Worm (Caenorhabditis elegans): ENCODE data around the gene F58A6.1.
A peak's percentile ranks its signal among the peaks of the same experiment; 100 is the strongest.

F58A6.1 gene

DNA sequence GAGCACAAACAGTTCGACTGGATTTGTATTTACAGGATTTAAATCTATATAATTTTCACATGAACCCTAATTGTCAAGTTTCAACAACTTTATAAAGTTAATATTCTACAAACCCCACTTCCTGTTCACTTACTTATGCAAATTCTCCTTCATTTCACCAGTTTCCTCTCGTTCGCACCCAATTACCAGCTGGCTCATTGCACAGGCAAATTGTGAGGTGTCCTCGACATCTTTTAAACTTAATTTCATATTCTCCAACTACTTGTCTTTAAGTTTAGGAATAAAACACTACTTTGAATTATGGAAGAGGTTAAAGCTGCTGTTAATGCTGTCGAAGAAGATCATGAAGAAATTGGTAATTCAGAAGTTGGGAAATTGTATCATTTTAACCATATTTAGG, 29.7 kb downstream of the F58A6.1 start, which contains the start of gene C27D6.1:
TSS of gene C27D6.1 (plus strand) at position 301 of the 400 bp plus-strand sequence.
- TF ChIP-seq lsy-2 (tag; optimal IDR thresholded peaks at IDR 0.05) (no peak), snu-23 (GFP tag; optimal IDR thresholded peaks at IDR 0.05) (no peak), fkh-10 (GFP tag; optimal IDR thresholded peaks at IDR 0.05) (no peak), efl-3 (GFP tag; optimal IDR thresholded peaks at IDR 0.05) (no peak), nhr-28 (tag; optimal IDR thresholded peaks at IDR 0.05) (no peak)

DNA sequence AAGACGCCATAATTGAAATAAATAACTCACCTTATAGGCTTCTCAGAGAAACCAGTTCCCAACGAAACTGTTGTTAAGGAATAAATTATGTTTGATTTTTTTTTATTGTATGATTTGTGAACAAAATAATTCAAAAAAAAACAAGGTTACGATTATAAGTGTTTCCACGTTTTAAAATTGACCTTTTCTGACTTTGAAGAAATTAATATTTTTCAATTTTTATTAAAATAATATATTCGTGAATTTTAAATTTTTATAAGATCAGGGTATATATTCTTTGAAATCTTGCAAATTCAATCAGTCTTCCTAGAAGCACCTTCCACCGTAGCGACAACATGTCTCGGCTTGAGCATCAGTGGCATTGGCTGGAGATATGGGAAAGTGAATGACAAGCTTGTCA, 31.7 kb downstream of the F58A6.1 start, which contains the start of gene C27D6.3:
TSS of gene C27D6.3 (minus strand) at position 101 of the 400 bp plus-strand sequence.
- TF ChIP-seq ceh-82 (tag; optimal IDR thresholded peaks at IDR 0.05) (no peak), elt-3 (tag; optimal IDR thresholded peaks at IDR 0.05) (no peak), sptf-1 (tag; optimal IDR thresholded peaks at IDR 0.05) (no peak), zag-1 (tag; optimal IDR thresholded peaks at IDR 0.05) (no peak), nhr-19 (GFP tag; conservative IDR thresholded peaks at IDR 0.05) (no peak), pqm-1 (tag; optimal IDR thresholded peaks at IDR 0.05) (no peak), nhr-20 (tag; optimal IDR thresholded peaks at IDR 0.05) (no peak), nhr-77 (tag; optimal IDR thresholded peaks at IDR 0.05) (no peak), efl-1 (optimal IDR thresholded peaks at IDR 0.05) (no peak), efl-1 (GFP tag; optimal IDR thresholded peaks at IDR 0.05 in 1 of 2) (no peak), ceh-8 (GFP tag; optimal IDR thresholded peaks at IDR 0.05) (no peak), C04F5.9 (tag; optimal IDR thresholded peaks at IDR 0.05) (no peak), rnt-1 (tag; optimal IDR thresholded peaks at IDR 0.05) (no peak), nhr-237 (tag; optimal IDR thresholded peaks at IDR 0.05) (no peak)

DNA sequence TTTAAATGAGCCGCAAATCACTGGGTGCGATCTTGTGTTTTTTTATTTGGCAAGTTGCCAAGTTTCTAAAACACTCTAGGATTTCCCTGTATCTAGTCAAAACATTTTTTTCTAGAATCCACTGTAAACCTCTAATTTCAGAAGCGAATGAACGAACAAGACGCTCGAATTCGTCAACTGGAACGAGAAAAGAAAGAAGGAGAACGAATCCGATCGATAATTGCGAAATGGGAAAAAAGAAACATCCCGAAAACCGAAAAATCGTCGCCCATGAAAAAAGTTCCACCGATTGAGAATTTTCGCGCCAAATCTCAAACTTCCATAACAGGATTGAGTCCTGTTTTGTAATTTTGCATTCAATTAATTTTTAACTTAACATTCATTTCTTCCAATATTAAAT, 34.2 kb downstream of the F58A6.1 start:
- TF ChIP-seq snu-23 (GFP tag; optimal IDR thresholded peaks at IDR 0.05) (no peak), Y116A8C.19 (tag; optimal IDR thresholded peaks at IDR 0.05; ENCODE audit: borderline replicate concordance) (no peak), grh-1 (GFP tag; IDR thresholded peaks at IDR 0.05) (no peak), egl-13 (tag; optimal IDR thresholded peaks at IDR 0.05) (no peak), lin-15B (tag; optimal IDR thresholded peaks at IDR 0.05) (no peak), nhr-76 (tag; optimal IDR thresholded peaks at IDR 0.05) (no peak), hlh-17 (GFP tag; optimal IDR thresholded peaks at IDR 0.05; ENCODE audit: borderline replicate concordance) (no peak), nhr-20 (tag; optimal IDR thresholded peaks at IDR 0.05) (no peak), lin-14 (GFP tag; optimal IDR thresholded peaks at IDR 0.05) (no peak)

DNA sequence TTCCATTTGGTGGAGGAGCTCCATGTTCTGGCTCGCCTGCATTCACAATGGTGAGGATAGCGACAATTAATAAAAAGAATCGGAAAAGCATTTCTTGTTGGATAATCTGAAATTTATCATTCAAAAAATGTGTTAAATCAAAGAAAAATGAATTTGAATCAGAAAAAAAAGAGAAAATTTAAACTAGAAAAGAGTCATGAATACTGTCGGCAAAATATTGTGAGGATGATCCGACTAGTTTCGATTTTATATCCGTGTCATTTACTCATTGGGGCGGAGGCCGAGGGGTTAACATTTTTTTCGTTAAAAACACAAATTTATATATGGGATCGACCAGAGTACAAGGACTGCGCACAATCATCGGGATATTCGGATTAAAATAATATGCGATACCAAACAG, 35.2 kb downstream of the F58A6.1 start, which contains the start of gene C27D6.12:
TSS of gene C27D6.12 (minus strand) at position 101 of the 400 bp plus-strand sequence.
- no peak for TF ChIP-seq lir-3 (tag; optimal IDR thresholded peaks at IDR 0.05; ENCODE audit: poor library complexity)
- TF ChIP-seq unc-98 (GFP tag; IDR thresholded peaks at IDR 0.05) = no peak
- no peak for TF ChIP-seq efl-1 (optimal IDR thresholded peaks at IDR 0.05)
- TF ChIP-seq efl-1 (GFP tag; optimal IDR thresholded peaks at IDR 0.05 in 1 of 2) = no peak
- no peak for TF ChIP-seq Y116A8C.19 (tag; optimal IDR thresholded peaks at IDR 0.05; ENCODE audit: borderline replicate concordance)
- no peak for TF ChIP-seq F16B12.6 (tag; optimal IDR thresholded peaks at IDR 0.05)
- TF ChIP-seq xbp-1 (tag; optimal IDR thresholded peaks at IDR 0.05) = no peak
- TF ChIP-seq ceh-88 (GFP tag; IDR thresholded peaks at IDR 0.05) = no peak
- TF ChIP-seq ceh-8 (GFP tag; optimal IDR thresholded peaks at IDR 0.05) = no peak
- TF ChIP-seq ceh-90 (tag; optimal IDR thresholded peaks at IDR 0.05) = no peak
- TF ChIP-seq nhr-28 (tag; optimal IDR thresholded peaks at IDR 0.05) = no peak
- TF ChIP-seq irx-1 (tag; optimal IDR thresholded peaks at IDR 0.05) = no peak

DNA sequence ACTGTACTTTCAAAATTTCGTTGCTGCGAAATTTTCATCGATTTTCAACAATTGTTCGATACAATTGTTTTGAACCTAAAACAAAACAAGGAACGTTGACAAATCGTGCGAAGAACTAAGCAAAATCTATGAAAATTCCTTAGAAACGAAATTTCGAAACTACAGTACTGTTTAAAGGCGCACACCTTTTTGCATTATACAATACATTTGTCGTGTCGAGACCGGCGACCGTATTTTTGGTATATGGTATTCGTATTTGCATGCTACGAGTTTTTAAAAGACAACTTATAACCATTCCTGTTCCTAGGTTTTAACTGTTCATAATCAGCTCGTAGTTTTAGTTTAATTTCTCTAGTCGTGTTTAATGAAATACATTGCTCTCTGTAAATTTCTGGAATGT, 35.9 kb downstream of the F58A6.1 start:
- TF ChIP-seq zip-4 (GFP tag; optimal IDR thresholded peaks at IDR 0.05) = peak; percentile 7
- TF ChIP-seq snu-23 (GFP tag; optimal IDR thresholded peaks at IDR 0.05) = no peak
- no peak for TF ChIP-seq hpl-2 (GFP tag; optimal IDR thresholded peaks at IDR 0.05)
- TF ChIP-seq ceh-63 (GFP tag; optimal IDR thresholded peaks at IDR 0.05) = no peak
- no peak for TF ChIP-seq ets-5 (GFP tag; IDR thresholded peaks at IDR 0.05)
- TF ChIP-seq ztf-4 (tag; optimal IDR thresholded peaks at IDR 0.05) = no peak
- no peak for TF ChIP-seq efl-3 (GFP tag; optimal IDR thresholded peaks at IDR 0.05)
- peak; percentile 1 for TF ChIP-seq elt-2 (tag; optimal IDR thresholded peaks at IDR 0.05)
- no peak for TF ChIP-seq mep-1 (tag; optimal IDR thresholded peaks at IDR 0.05)
